Worm (Caenorhabditis elegans) whole organism, early embryonic: ENCODE results near the gene ztf-25.
"Not testable (repeated sequence)": the region's sequence is repeated elsewhere in the genome, so short reads cannot be mapped to it uniquely, and the experiment has no call there.

Experiments
- B0310.2 ChIP-seq: sonication (generic microtip); optimal IDR thresholded peaks from 2 replicates; lab custom pipeline; 2016; ENCODE audit warnings: mild to moderate bottlenecking, missing genetic modification characterization, missing compliant biosample characterization
- F13C5.2 ChIP-seq: sonication (generic microtip); optimal IDR thresholded peaks from 2 replicates; lab custom pipeline; 2017; ENCODE audit warnings: mild to moderate bottlenecking, missing genetic modification characterization, inconsistent platforms, missing compliant biosample characterization
- aly-1 ChIP-seq: sonication (generic microtip); optimal IDR thresholded peaks from 2 replicates; lab custom pipeline; 2016; ENCODE audit warnings: missing genetic modification characterization, missing compliant biosample characterization
- ama-1 ChIP-seq: fragments of 150-350 bp; optimal IDR thresholded peaks from 2 replicates; lab custom pipeline; 2014
- ceh-13 ChIP-seq: fragments of 200-800 bp; sonication (Bioruptor generic); optimal IDR thresholded peaks from 2 replicates; lab custom pipeline; 2018; ENCODE audit warnings: mild to moderate bottlenecking, missing genetic modification characterization, missing compliant biosample characterization
- ceh-36 ChIP-seq: sonication (generic microtip); optimal IDR thresholded peaks from 2 replicates; lab custom pipeline; 2016; ENCODE audit warnings: missing genetic modification characterization, inconsistent platforms, missing compliant biosample characterization
- ets-7 ChIP-seq: sonication (generic microtip); optimal IDR thresholded peaks from 2 replicates; lab custom pipeline; 2016; ENCODE audit warnings: missing genotype, missing genetic modification characterization, missing compliant biosample characterization
- flt-1 ChIP-seq: fragments of 200-800 bp; sonication (Bioruptor generic); IDR thresholded peaks from 2 replicates; pipeline ENCODE4 v1.3.6; 2022; ENCODE audit warnings: missing genetic modification characterization, missing compliant biosample characterization
- hmbx-1 ChIP-seq: sonication (generic microtip); optimal IDR thresholded peaks from 2 replicates; lab custom pipeline; 2016; ENCODE audit warnings: mild to moderate bottlenecking, missing genetic modification characterization, missing compliant biosample characterization
- hmg-4 ChIP-seq: fragments of 200-800 bp; sonication (Bioruptor generic); optimal IDR thresholded peaks from 2 replicates; lab custom pipeline; 2018; ENCODE audit warnings: mild to moderate bottlenecking, missing genetic modification characterization, missing compliant biosample characterization
- hnd-1 ChIP-seq: sonication (generic microtip); optimal IDR thresholded peaks from 2 replicates; lab custom pipeline; 2016; ENCODE audit warnings: missing genetic modification characterization, missing compliant biosample characterization
- pes-1 ChIP-seq: fragments of 200-800 bp; sonication (Bioruptor generic); IDR thresholded peaks from 2 replicates; pipeline ENCODE4 v1.3.6; 2022; ENCODE audit warnings: missing genetic modification reagents, missing genetic modification characterization, missing compliant biosample characterization
- scrt-1 ChIP-seq: fragments of 200-800 bp; sonication (Bioruptor generic); IDR thresholded peaks from 2 replicates; pipeline ENCODE4 v1.3.6; 2022; ENCODE audit warnings: missing genetic modification characterization, missing compliant biosample characterization
- sea-1 ChIP-seq: fragments of 200-800 bp; sonication (Bioruptor generic); conservative IDR thresholded peaks from 2 replicates; pipeline ENCODE4 v1.3.6; 2022; ENCODE audit warnings: missing genetic modification characterization, missing compliant biosample characterization
- tbx-11 ChIP-seq: fragments of 200-800 bp; sonication (Bioruptor generic); IDR thresholded peaks from 2 replicates; pipeline ENCODE4 v1.3.6; 2022; ENCODE audit warnings: missing genetic modification characterization, missing compliant biosample characterization
- tbx-37 ChIP-seq: fragments of 200-800 bp; sonication (Bioruptor generic); conservative IDR thresholded peaks from 2 replicates; pipeline ENCODE4 v1.3.6; 2022; ENCODE audit warnings: missing genetic modification reagents, missing genetic modification characterization, missing compliant biosample characterization
- tra-4 ChIP-seq: sonication (generic microtip); optimal IDR thresholded peaks from 2 replicates; lab custom pipeline; 2017; ENCODE audit warnings: missing genetic modification characterization, missing compliant biosample characterization

ztf-25 gene

DNA sequence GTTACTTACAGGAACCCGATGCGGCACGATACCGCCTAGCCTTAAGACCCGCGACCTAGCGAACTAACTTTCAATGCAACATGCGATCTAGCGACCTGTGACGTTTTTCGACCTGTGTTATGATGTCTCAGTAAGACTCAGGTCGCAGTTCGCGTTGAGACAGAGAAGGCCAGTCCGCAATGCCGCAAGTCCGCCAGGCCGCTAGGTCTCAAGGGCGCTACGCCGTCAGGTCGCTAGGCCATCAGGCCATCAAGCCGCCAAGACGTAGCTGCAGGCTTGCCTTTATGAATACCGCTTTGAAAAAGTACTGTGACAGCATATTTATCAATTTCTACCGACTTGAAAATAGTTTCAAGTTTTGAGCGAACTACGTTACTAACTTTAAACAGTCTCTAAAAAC is 5.9 kb upstream of the ztf-25 start:
- no peak for TF ChIP-seq aly-1 (tag; lab: Kevin White, UChicago)
- TF ChIP-seq sea-1 (GFP tag; lab: Robert Waterston, UW) = no peak
- no peak for TF ChIP-seq F13C5.2
- no peak for TF ChIP-seq hmg-4 (GFP tag; lab: Kevin White, UChicago)
- no peak for TF ChIP-seq B0310.2 (tag; lab: Kevin White, UChicago)
- no peak for TF ChIP-seq flt-1
- no peak for TF ChIP-seq scrt-1 (GFP tag; lab: Robert Waterston, UW)
- TF ChIP-seq tbx-11 (GFP tag; lab: Robert Waterston, UW) = no peak
- TF ChIP-seq pes-1 (GFP tag; lab: Robert Waterston, UW) = no peak
- no peak for TF ChIP-seq ceh-36
- TF ChIP-seq tbx-37 (GFP tag; lab: Robert Waterston, UW) = no peak

DNA sequence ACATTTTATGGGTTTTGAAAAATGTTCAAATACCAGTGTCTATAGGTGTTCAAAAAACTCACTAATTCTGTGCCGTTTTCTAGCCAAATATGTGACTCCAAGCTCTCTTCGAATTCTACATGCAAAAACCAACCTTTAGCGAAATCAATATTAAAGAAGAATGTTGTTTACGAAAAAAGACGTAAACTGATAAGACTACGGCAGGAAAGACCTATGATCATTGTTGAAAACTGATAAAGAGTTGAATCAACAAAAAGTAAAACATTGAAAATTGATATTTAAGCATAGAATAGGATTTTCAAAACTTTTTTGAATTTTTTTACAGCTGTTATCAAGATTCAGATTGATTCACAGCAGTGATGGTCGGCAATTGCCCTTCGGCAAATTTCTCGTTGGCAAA is 2.8 kb upstream of the ztf-25 start, which contains the start of gene Y6G8.2:
Gene Y6G8.2, minus strand, starts transcription at position 147 of the 400 bp plus-strand sequence.
- no peak for TF ChIP-seq hmbx-1 (tag; lab: Kevin White, UChicago)

DNA sequence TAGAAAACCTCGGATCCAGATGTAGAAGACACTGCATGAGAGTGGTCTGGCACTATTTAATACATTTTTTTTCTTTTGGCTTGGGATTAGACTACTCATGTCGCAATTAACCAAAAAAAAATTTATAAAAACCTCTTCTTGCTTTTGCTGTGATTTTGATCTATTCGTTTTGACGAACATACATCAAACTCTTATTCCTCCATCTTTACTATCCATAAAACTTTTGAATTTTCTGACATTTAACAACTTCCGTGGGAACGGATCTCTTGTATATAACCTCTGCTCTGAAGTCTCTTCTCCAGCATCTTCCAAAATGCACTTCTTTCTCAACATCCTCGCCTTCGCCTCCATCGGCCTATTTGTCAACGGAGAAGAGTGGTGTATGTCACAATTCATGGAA is 4.4 kb downstream of the ztf-25 start, which contains the start of gene Y6G8.16:
Gene Y6G8.16, plus strand, starts transcription at position 301 of the 400 bp plus-strand sequence.
- not testable (repeated sequence) for TF ChIP-seq sea-1 (GFP tag; lab: Robert Waterston, UW); scrt-1 (GFP tag; lab: Robert Waterston, UW); tra-4 (tag; lab: Kevin White, UChicago)

DNA sequence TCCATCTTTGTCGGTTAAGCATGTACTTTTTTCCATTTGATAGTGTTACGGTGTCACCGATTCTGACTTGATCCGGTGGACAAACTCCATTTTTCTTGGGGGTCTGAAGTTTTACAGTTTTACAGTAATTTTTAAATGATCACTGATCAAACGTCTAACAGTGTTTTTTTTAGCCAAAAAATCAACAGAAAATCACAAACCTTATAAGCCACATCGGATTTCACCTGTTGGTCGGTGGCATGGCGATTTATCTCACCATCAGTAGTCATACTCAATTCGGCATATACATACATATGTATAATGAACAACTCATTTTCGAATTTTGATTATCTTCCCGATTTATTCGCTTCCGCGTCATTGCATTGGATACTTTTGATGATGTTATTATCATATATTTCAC is 6.2 kb downstream of the ztf-25 start, which contains the start of gene srz-91:
Gene srz-91, plus strand, starts transcription at position 301 of the 400 bp plus-strand sequence.
- TF ChIP-seq B0310.2 (tag; lab: Kevin White, UChicago) (no peak), flt-1 (no peak), tbx-37 (GFP tag; lab: Robert Waterston, UW) (no peak), hmbx-1 (tag; lab: Kevin White, UChicago) (no peak), ceh-13 (GFP tag; lab: Kevin White, UChicago) (no peak), tra-4 (tag; lab: Kevin White, UChicago) (no peak), pes-1 (GFP tag; lab: Robert Waterston, UW) (no peak), F13C5.2 (no peak), hnd-1 (tag; lab: Kevin White, UChicago) (no peak), sea-1 (GFP tag; lab: Robert Waterston, UW) (no peak), ets-7 (no peak), scrt-1 (GFP tag; lab: Robert Waterston, UW) (no peak)

DNA sequence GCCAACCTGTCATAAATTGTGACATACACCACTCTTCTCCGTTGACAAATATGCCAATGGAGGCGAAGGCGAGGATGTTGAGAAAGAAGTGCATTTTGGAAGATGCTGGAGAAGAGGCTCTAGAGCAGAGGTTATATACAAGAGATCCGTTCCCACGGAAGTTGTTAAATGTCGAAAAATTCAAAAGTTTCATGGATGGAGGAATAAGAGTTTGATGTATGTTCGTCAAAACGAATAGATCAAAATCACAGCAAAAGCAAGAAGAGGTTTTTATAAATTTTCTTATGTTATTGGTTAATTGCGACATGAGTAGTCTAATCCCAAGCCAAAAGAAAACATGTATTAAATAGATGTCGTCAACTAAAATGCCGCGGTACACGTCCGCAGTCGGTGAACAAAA is 8.9 kb downstream of the ztf-25 start, which contains the start of gene Y6G8.15:
Gene Y6G8.15, minus strand, starts transcription at position 101 of the 400 bp plus-strand sequence.
- TF ChIP-seq tbx-37 (GFP tag; lab: Robert Waterston, UW); hmbx-1 (tag; lab: Kevin White, UChicago); hnd-1 (tag; lab: Kevin White, UChicago): not testable (repeated sequence)

DNA sequence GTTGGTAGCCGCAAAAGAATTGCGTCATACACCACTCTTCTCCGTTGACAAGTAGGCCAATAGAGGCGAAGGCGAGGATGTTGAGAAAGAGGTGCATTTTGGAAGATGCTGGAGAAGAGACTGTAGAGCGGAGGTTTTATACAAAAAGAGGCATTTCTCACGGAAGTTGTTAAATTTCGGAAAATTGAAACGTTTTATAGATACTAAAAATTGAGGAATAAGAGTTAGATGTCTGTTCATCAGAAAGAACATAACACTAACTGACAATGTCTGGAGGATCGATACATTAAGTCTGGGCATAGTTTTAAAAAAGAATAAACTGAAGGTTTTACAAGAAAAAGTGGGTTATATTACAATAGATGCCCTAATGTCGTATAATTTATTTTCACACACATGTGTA is 12.6 kb downstream of the ztf-25 start, which contains the start of gene Y6G8.14:
Gene Y6G8.14, minus strand, starts transcription at position 101 of the 400 bp plus-strand sequence.
- TF ChIP-seq aly-1 (tag; lab: Kevin White, UChicago) = no peak
- TF ChIP-seq hnd-1 (tag; lab: Kevin White, UChicago) = no peak
- TF ChIP-seq tra-4 (tag; lab: Kevin White, UChicago) = no peak
- TF ChIP-seq flt-1 = no peak
- TF ChIP-seq hmg-4 (GFP tag; lab: Kevin White, UChicago) = no peak
- TF ChIP-seq tbx-11 (GFP tag; lab: Robert Waterston, UW) = no peak
- no peak for TF ChIP-seq scrt-1 (GFP tag; lab: Robert Waterston, UW)
- TF ChIP-seq F13C5.2 = no peak
- no peak for TF ChIP-seq hmbx-1 (tag; lab: Kevin White, UChicago)
- no peak for TF ChIP-seq tbx-37 (GFP tag; lab: Robert Waterston, UW)
- TF ChIP-seq B0310.2 (tag; lab: Kevin White, UChicago) = no peak

DNA sequence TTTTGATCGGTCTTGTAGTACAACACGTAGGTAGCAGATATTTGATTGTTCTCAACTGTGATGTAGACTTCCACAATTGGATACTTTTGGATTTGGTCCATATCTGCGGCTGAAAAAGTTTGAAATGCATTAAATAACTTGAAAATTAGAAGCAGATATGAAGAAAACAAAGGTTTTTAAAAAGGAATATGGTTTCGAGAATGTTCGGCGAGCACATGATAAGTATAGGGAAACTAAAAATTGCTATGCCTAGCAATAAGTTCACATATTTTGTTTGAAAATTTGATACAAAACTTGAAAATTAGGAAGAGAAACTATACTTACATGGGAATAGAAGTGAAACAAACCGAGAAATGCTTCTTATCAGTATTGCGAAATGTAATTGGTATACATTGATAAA is 14.0 kb downstream of the ztf-25 start, which contains the start of gene Y6G8.5:
Gene Y6G8.5, minus strand, starts transcription at position 101 of the 400 bp plus-strand sequence.
- no peak for TF ChIP-seq aly-1 (tag; lab: Kevin White, UChicago)
- no peak for TF ChIP-seq tra-4 (tag; lab: Kevin White, UChicago)

DNA sequence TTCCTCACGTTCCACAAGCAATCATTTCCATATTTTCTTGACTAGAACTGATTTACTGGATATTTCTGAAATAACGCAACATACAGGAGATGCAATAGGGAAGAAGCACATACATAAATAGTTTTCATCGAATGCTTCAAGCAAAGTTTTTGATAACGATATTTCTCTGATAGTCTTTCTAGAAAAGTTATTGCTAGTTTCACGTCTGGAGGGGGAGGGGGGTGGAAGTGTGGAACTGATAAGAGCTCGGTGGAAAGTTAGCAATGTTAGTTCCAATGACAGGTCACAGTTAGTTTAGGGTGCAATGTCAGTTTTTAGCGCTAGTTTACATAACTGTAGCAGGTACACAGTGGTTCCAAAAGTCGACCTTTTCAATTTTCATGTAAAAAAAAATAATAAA is 15.2 kb downstream of the ztf-25 start, which contains the start of gene Y6G8.6:
Gene Y6G8.6, minus strand, starts transcription at position 98 of the 400 bp plus-strand sequence.
- TF ChIP-seq pes-1 (GFP tag; lab: Robert Waterston, UW) (no peak), tra-4 (tag; lab: Kevin White, UChicago) (no peak), ceh-13 (GFP tag; lab: Kevin White, UChicago) (no peak), hnd-1 (tag; lab: Kevin White, UChicago) (no peak), hmbx-1 (tag; lab: Kevin White, UChicago) (no peak), tbx-37 (GFP tag; lab: Robert Waterston, UW) (no peak), sea-1 (GFP tag; lab: Robert Waterston, UW) (no peak), ets-7 (no peak), aly-1 (tag; lab: Kevin White, UChicago) (no peak), ceh-36 (no peak), B0310.2 (tag; lab: Kevin White, UChicago) (no peak), ama-1 (lab: Kevin White, UChicago) (no peak), scrt-1 (GFP tag; lab: Robert Waterston, UW) (no peak), tbx-11 (GFP tag; lab: Robert Waterston, UW) (no peak), F13C5.2 (no peak)
